Fruit fly (Drosophila melanogaster): ENCODE results near the gene ca.
A peak's percentile ranks its signal among the peaks of the same experiment; 100 is the strongest.

The ca gene

dm6 chr3R:29836188-29836587, 29.6 kb downstream of the ca start, which contains the start of gene CG42592:
Gene CG42592, minus strand, starts transcription at chr3R:29836288.
- TF ChIP-seq psq (optimal IDR thresholded peaks at IDR 0.05) (no peak), Myc (optimal IDR thresholded peaks at IDR 0.05) (no peak), insv (optimal IDR thresholded peaks at IDR 0.05) (no peak), h (optimal IDR thresholded peaks at IDR 0.05) (no peak), Sin3A (optimal IDR thresholded peaks at IDR 0.05) (no peak), ttk (optimal IDR thresholded peaks at IDR 0.05) (no peak)

dm6 chr3R:29837771-29838170, 31.2 kb downstream of the ca start:
- TF ChIP-seq ttk (optimal IDR thresholded peaks at IDR 0.05) (no peak), h (optimal IDR thresholded peaks at IDR 0.05) (no peak), insv (optimal IDR thresholded peaks at IDR 0.05) (no peak), psq (optimal IDR thresholded peaks at IDR 0.05) (no peak), Sin3A (optimal IDR thresholded peaks at IDR 0.05) (no peak)

- TF ChIP-seq ttk (optimal IDR thresholded peaks at IDR 0.05) = no peak
- TF ChIP-seq insv (optimal IDR thresholded peaks at IDR 0.05) = no peak
- no peak for TF ChIP-seq h (optimal IDR thresholded peaks at IDR 0.05)
- TF ChIP-seq Sin3A (optimal IDR thresholded peaks at IDR 0.05) = no peak
- TF ChIP-seq Myc (optimal IDR thresholded peaks at IDR 0.05) = no peak
- TF ChIP-seq psq (optimal IDR thresholded peaks at IDR 0.05) = no peak
These were observed 32.1 kb downstream of the ca start for dm6 chr3R:29838751-29839150.

dm6 chr3R:29839707-29840311, 33.2 kb downstream of the ca start:
- no peak for TF ChIP-seq Myc (optimal IDR thresholded peaks at IDR 0.05)
- no peak for TF ChIP-seq h (optimal IDR thresholded peaks at IDR 0.05)
- no peak for TF ChIP-seq insv (optimal IDR thresholded peaks at IDR 0.05)

- TF ChIP-seq Myc (optimal IDR thresholded peaks at IDR 0.05) (no peak), ttk (optimal IDR thresholded peaks at IDR 0.05) (no peak), insv (optimal IDR thresholded peaks at IDR 0.05) (no peak), h (optimal IDR thresholded peaks at IDR 0.05) (no peak), psq (optimal IDR thresholded peaks at IDR 0.05) (no peak), Sin3A (optimal IDR thresholded peaks at IDR 0.05) (no peak)
These were observed 34.7 kb downstream of the ca start, which contains the start of gene Cad99C for dm6 chr3R:29841293-29841791. Gene Cad99C, plus strand, starts transcription at chr3R:29841657.

- TF ChIP-seq Myc (optimal IDR thresholded peaks at IDR 0.05) = no peak
- TF ChIP-seq ttk (optimal IDR thresholded peaks at IDR 0.05) = no peak
- no peak for TF ChIP-seq psq (optimal IDR thresholded peaks at IDR 0.05)
- TF ChIP-seq Sin3A (optimal IDR thresholded peaks at IDR 0.05) = no peak
- TF ChIP-seq h (optimal IDR thresholded peaks at IDR 0.05) = no peak
- TF ChIP-seq insv (optimal IDR thresholded peaks at IDR 0.05) = no peak
These were observed 40.5 kb downstream of the ca start for dm6 chr3R:29847126-29847525.

- TF ChIP-seq ttk (optimal IDR thresholded peaks at IDR 0.05) (no peak), Sin3A (optimal IDR thresholded peaks at IDR 0.05) (no peak), psq (optimal IDR thresholded peaks at IDR 0.05) (no peak), h (optimal IDR thresholded peaks at IDR 0.05) (no peak), insv (optimal IDR thresholded peaks at IDR 0.05) (no peak), Myc (optimal IDR thresholded peaks at IDR 0.05) (no peak)
These were observed 50.6 kb downstream of the ca start, which contains the start of gene dgt1 for dm6 chr3R:29857228-29857627. Gene dgt1, minus strand, starts transcription at chr3R:29857491.

dm6 chr3R:29858806-29859205, 52.2 kb downstream of the ca start, which contains the start of gene CG7824:
Gene CG7824, minus strand, starts transcription at chr3R:29858936.
- TF ChIP-seq Sin3A (optimal IDR thresholded peaks at IDR 0.05) = no peak
- no peak for TF ChIP-seq psq (optimal IDR thresholded peaks at IDR 0.05)
- no peak for TF ChIP-seq insv (optimal IDR thresholded peaks at IDR 0.05)
- TF ChIP-seq Myc (optimal IDR thresholded peaks at IDR 0.05) = no peak
- TF ChIP-seq ttk (optimal IDR thresholded peaks at IDR 0.05) = no peak
- TF ChIP-seq h (optimal IDR thresholded peaks at IDR 0.05) = no peak

dm6 chr3R:29859763-29860162, 53.2 kb downstream of the ca start:
- TF ChIP-seq h (optimal IDR thresholded peaks at IDR 0.05) (no peak), insv (optimal IDR thresholded peaks at IDR 0.05) (no peak), Myc (optimal IDR thresholded peaks at IDR 0.05) (no peak), psq (optimal IDR thresholded peaks at IDR 0.05) (no peak), ttk (optimal IDR thresholded peaks at IDR 0.05) (no peak), Sin3A (optimal IDR thresholded peaks at IDR 0.05) (no peak)

dm6 chr3R:29861432-29862249, 55.0 kb downstream of the ca start, which contains the start of the genes CG15514 and RpS8:
Gene CG15514, minus strand, starts transcription at chr3R:29861494.
Gene RpS8, plus strand, starts transcription at chr3R:29861582.
- TF ChIP-seq insv (optimal IDR thresholded peaks at IDR 0.05) (no peak), psq (optimal IDR thresholded peaks at IDR 0.05) (no peak), Myc (optimal IDR thresholded peaks at IDR 0.05) (no peak), ttk (optimal IDR thresholded peaks at IDR 0.05) (no peak), Sin3A (optimal IDR thresholded peaks at IDR 0.05) (no peak), h (optimal IDR thresholded peaks at IDR 0.05) (no peak)

dm6 chr3R:29862795-29863194, 56.2 kb downstream of the ca start:
- no peak for TF ChIP-seq insv (optimal IDR thresholded peaks at IDR 0.05)
- TF ChIP-seq psq (optimal IDR thresholded peaks at IDR 0.05) = no peak
- no peak for TF ChIP-seq Myc (optimal IDR thresholded peaks at IDR 0.05)
- TF ChIP-seq h (optimal IDR thresholded peaks at IDR 0.05) = no peak
- TF ChIP-seq Sin3A (optimal IDR thresholded peaks at IDR 0.05) = no peak
- TF ChIP-seq ttk (optimal IDR thresholded peaks at IDR 0.05) = peak; percentile 80

All from Kc167 (cell line).